Fruit fly (Drosophila melanogaster) whole organism, embryonic: ENCODE measurements around the gene beat-Ib.

Source experiments
- Adf1 ChIP-seq: fragments of 200-800 bp; sonication (Bioruptor generic); IDR thresholded peaks from 2 replicates; pipeline ENCODE4 v1.3.6; 2022; ENCODE audit warnings: missing biosample characterization, missing genetic modification characterization
- Asciz ChIP-seq: fragments of 200-800 bp; sonication (Bioruptor generic); optimal IDR thresholded peaks from 2 replicates; lab custom pipeline; 2017; ENCODE audit warnings: missing biosample characterization, mild to moderate bottlenecking, missing genetic modification characterization, missing genetic modification reagents
- B-H2 ChIP-seq: fragments of 200-800 bp; sonication (Bioruptor generic); optimal IDR thresholded peaks from 2 replicates; lab custom pipeline; 2018; ENCODE audit warnings: missing biosample characterization, mild to moderate bottlenecking, missing genetic modification characterization
- CG10147 ChIP-seq: fragments of 200-800 bp; sonication (Bioruptor generic); optimal IDR thresholded peaks from 2 replicates; lab custom pipeline; 2019; ENCODE audit warnings: missing biosample characterization, mild to moderate bottlenecking, missing genetic modification characterization, moderate library complexity
- CG10979 ChIP-seq: fragments of 200-800 bp; sonication (Bioruptor generic); optimal IDR thresholded peaks from 2 replicates; lab custom pipeline; 2018; ENCODE audit warnings: missing biosample characterization, mild to moderate bottlenecking, missing genetic modification characterization, moderate library complexity
- CG11456 ChIP-seq: fragments of 200-800 bp; sonication (Bioruptor generic); IDR thresholded peaks from 3 replicates; pipeline ENCODE4 v1.3.6; 2022; ENCODE audit warnings: missing biosample characterization, missing genetic modification characterization
- CG15479 ChIP-seq: fragments of 200-800 bp; sonication (Bioruptor generic); optimal IDR thresholded peaks from 3 replicates; lab custom pipeline; 2019; ENCODE audit warnings: missing biosample characterization, mild to moderate bottlenecking, missing genetic modification characterization, moderate library complexity
- CG15696 ChIP-seq: fragments of 200-800 bp; sonication (Bioruptor generic); optimal IDR thresholded peaks from 2 replicates; lab custom pipeline; 2019; ENCODE audit warnings: missing biosample characterization, mild to moderate bottlenecking, missing genetic modification characterization, moderate library complexity
- CG16863 ChIP-seq: fragments of 200-800 bp; sonication (Bioruptor generic); optimal IDR thresholded peaks from 3 replicates; lab custom pipeline; 2016; ENCODE audit warnings: missing biosample characterization, missing genetic modification characterization
- CG17186 ChIP-seq: fragments of 200-800 bp; sonication (Bioruptor generic); optimal IDR thresholded peaks from 3 replicates; lab custom pipeline; 2017; ENCODE audit warnings: missing biosample characterization, missing genetic modification reagents, missing genetic modification characterization
- CG17802 ChIP-seq: fragments of 200-800 bp; sonication (Bioruptor generic); optimal IDR thresholded peaks from 2 replicates; lab custom pipeline; 2018; ENCODE audit warnings: missing biosample characterization, mild to moderate bottlenecking, missing genetic modification characterization, moderate library complexity
- CG18764 ChIP-seq: fragments of 200-800 bp; sonication (Bioruptor generic); optimal IDR thresholded peaks from 3 replicates; lab custom pipeline; 2016; ENCODE audit warnings: missing biosample characterization, missing genetic modification characterization
- CG30431 ChIP-seq: fragments of 200-800 bp; sonication (Bioruptor generic); optimal IDR thresholded peaks from 2 replicates; lab custom pipeline; 2017; ENCODE audit warnings: missing biosample characterization, missing genetic modification characterization
- CG4282 ChIP-seq: fragments of 200-800 bp; sonication (Bioruptor generic); optimal IDR thresholded peaks from 2 replicates; lab custom pipeline; 2016; ENCODE audit warnings: missing biosample characterization, missing genetic modification characterization
- CG6175 ChIP-seq: fragments of 200-800 bp; sonication (Bioruptor generic); IDR thresholded peaks from 3 replicates; pipeline ENCODE4 v1.3.6; 2022; ENCODE audit warnings: missing biosample characterization, missing genetic modification characterization
- CG6654 ChIP-seq: fragments of 200-800 bp; sonication (Bioruptor generic); optimal IDR thresholded peaks from 2 replicates; lab custom pipeline; 2017; ENCODE audit warnings: missing biosample characterization, mild to moderate bottlenecking, missing genetic modification characterization
- CG6683 ChIP-seq: fragments of 200-800 bp; sonication (Bioruptor generic); optimal IDR thresholded peaks from 2 replicates; lab custom pipeline; 2017; ENCODE audit warnings: missing biosample characterization, mild to moderate bottlenecking, missing genetic modification characterization, missing genetic modification reagents
- CG7357 ChIP-seq: fragments of 200-800 bp; sonication (Bioruptor generic); IDR thresholded peaks from 3 replicates; pipeline ENCODE4 v1.3.6; 2022; ENCODE audit warnings: missing biosample characterization, missing genetic modification characterization
- CG9215 ChIP-seq: fragments of 200-800 bp; sonication (Bioruptor generic); IDR thresholded peaks from 2 replicates; pipeline ENCODE4 v1.3.6; 2022; ENCODE audit warnings: missing biosample characterization, missing genetic modification characterization
- D19B ChIP-seq: fragments of 200-800 bp; sonication (Bioruptor generic); optimal IDR thresholded peaks from 2 replicates; lab custom pipeline; 2017; ENCODE audit warnings: missing biosample characterization, mild to moderate bottlenecking, missing genetic modification characterization
- Dbx ChIP-seq: fragments of 200-800 bp; sonication (Bioruptor generic); IDR thresholded peaks from 3 replicates; pipeline ENCODE4 v1.3.6; 2022; ENCODE audit warnings: missing biosample characterization, missing genetic modification characterization
- Dip3 ChIP-seq: fragments of 200-800 bp; sonication (Bioruptor generic); optimal IDR thresholded peaks from 3 replicates; lab custom pipeline; 2016; ENCODE audit warnings: missing biosample characterization, missing genetic modification characterization
- Doc3 ChIP-seq: fragments of 200-800 bp; sonication (Bioruptor generic); IDR thresholded peaks from 3 replicates; pipeline ENCODE4 v1.3.6; 2022; ENCODE audit warnings: missing biosample characterization, missing genetic modification characterization; ENCODE audit not compliant: partially characterized antibody
- GATAe ChIP-seq: fragments of 200-800 bp; sonication (Bioruptor generic); conservative IDR thresholded peaks from 2 replicates; pipeline ENCODE4 v1.3.6; 2022; ENCODE audit warnings: missing biosample characterization, missing genetic modification characterization
- HHEX ChIP-seq: fragments of 200-800 bp; sonication (Bioruptor generic); optimal IDR thresholded peaks from 3 replicates; lab custom pipeline; 2017; ENCODE audit warnings: missing biosample characterization, mild to moderate bottlenecking, missing genetic modification characterization, missing genetic modification reagents
- Hey ChIP-seq: fragments of 200-800 bp; sonication (Bioruptor generic); optimal IDR thresholded peaks from 3 replicates; lab custom pipeline; 2018; ENCODE audit warnings: missing biosample characterization, mild to moderate bottlenecking, missing genetic modification characterization
- MBD-R2 ChIP-seq: fragments of 200-800 bp; sonication (Bioruptor generic); IDR thresholded peaks from 2 replicates; pipeline ENCODE4 v1.3.6; 2022; ENCODE audit warnings: missing biosample characterization, missing genetic modification characterization
- Nf-YC ChIP-seq: fragments of 200-800 bp; optimal IDR thresholded peaks from 3 replicates; lab custom pipeline; 2019; ENCODE audit warnings: missing biosample characterization, mild to moderate bottlenecking, missing genetic modification characterization, moderate library complexity
- Rfx ChIP-seq: fragments of 200-800 bp; sonication (Bioruptor generic); IDR thresholded peaks from 2 replicates; pipeline ENCODE4 v1.3.6; 2022; ENCODE audit warnings: missing biosample characterization, missing genetic modification characterization
- Scr ChIP-seq: fragments of 200-800 bp; sonication (Bioruptor generic); IDR thresholded peaks from 2 replicates; pipeline ENCODE4 v1.3.6; 2022; ENCODE audit warnings: missing biosample characterization, missing genetic modification characterization; ENCODE audit not compliant: partially characterized antibody
- Sox102F ChIP-seq: fragments of 200-800 bp; sonication (Bioruptor generic); optimal IDR thresholded peaks from 2 replicates; lab custom pipeline; 2018; ENCODE audit warnings: missing biosample characterization, mild to moderate bottlenecking, missing genetic modification characterization, moderate library complexity
- amos ChIP-seq: fragments of 200-800 bp; sonication (Bioruptor generic); IDR thresholded peaks from 2 replicates; pipeline ENCODE4 v1.3.6; 2022; ENCODE audit warnings: missing biosample characterization, missing genetic modification characterization; ENCODE audit not compliant: partially characterized antibody
- ase ChIP-seq: fragments of 200-800 bp; sonication (Bioruptor generic); IDR thresholded peaks from 3 replicates; pipeline ENCODE4 v1.3.6; 2022; ENCODE audit warnings: missing biosample characterization, missing genetic modification characterization
- ato ChIP-seq: fragments of 200-800 bp; sonication (Bioruptor generic); IDR thresholded peaks from 2 replicates; pipeline ENCODE4 v1.3.6; 2022; ENCODE audit warnings: missing biosample characterization, missing genetic modification characterization; ENCODE audit not compliant: partially characterized antibody
- ham ChIP-seq: fragments of 200-800 bp; sonication (Bioruptor generic); IDR thresholded peaks from 2 replicates; pipeline ENCODE4 v1.3.6; 2022; ENCODE audit warnings: missing biosample characterization, missing genetic modification characterization
- hbn ChIP-seq: fragments of 200-800 bp; sonication (Bioruptor generic); IDR thresholded peaks from 2 replicates; pipeline ENCODE4 v1.3.6; 2022; ENCODE audit warnings: missing biosample characterization, missing genetic modification characterization; ENCODE audit not compliant: partially characterized antibody
- jing ChIP-seq: fragments of 200-800 bp; sonication (Bioruptor generic); optimal IDR thresholded peaks from 2 replicates; lab custom pipeline; 2018; ENCODE audit warnings: missing biosample characterization, mild to moderate bottlenecking, missing genetic modification characterization
- knrl ChIP-seq: fragments of 200-800 bp; sonication (Bioruptor generic); IDR thresholded peaks from 3 replicates; pipeline ENCODE4 v1.3.6; 2022; ENCODE audit warnings: missing biosample characterization, missing genetic modification characterization; ENCODE audit not compliant: partially characterized antibody
- lilli ChIP-seq: fragments of 200-800 bp; sonication (Bioruptor generic); optimal IDR thresholded peaks from 3 replicates; lab custom pipeline; 2016; ENCODE audit warnings: missing biosample characterization, missing genetic modification characterization
- nerfin-1 ChIP-seq: fragments of 200-800 bp; sonication (Bioruptor generic); optimal IDR thresholded peaks from 3 replicates; lab custom pipeline; 2019; ENCODE audit warnings: missing biosample characterization, mild to moderate bottlenecking, missing genetic modification characterization, moderate library complexity
- onecut ChIP-seq: fragments of 200-800 bp; sonication (Bioruptor generic); IDR thresholded peaks from 2 replicates; pipeline ENCODE4 v1.3.6; 2022; ENCODE audit warnings: missing biosample characterization, missing genetic modification characterization
- otp ChIP-seq: fragments of 200-800 bp; sonication (Bioruptor generic); IDR thresholded peaks from 3 replicates; pipeline ENCODE4, ENCODE4 v1.3.6; 2022; ENCODE audit warnings: missing biosample characterization, missing genetic modification characterization
- pros ChIP-seq: fragments of 200-800 bp; sonication (Bioruptor generic); optimal IDR thresholded peaks from 3 replicates; lab custom pipeline; 2019; ENCODE audit warnings: missing biosample characterization, mild to moderate bottlenecking, missing genetic modification characterization, moderate library complexity
- scrt ChIP-seq: fragments of 200-800 bp; sonication (Bioruptor generic); optimal IDR thresholded peaks from 2 replicates; lab custom pipeline; 2018; ENCODE audit warnings: missing biosample characterization, mild to moderate bottlenecking, missing genetic modification characterization, moderate library complexity
- sens ChIP-seq: fragments of 200-800 bp; sonication (Bioruptor generic); peaks from one replicate; lab custom pipeline; 2016; ENCODE audit warnings: missing biosample characterization, missing genetic modification characterization
- tio ChIP-seq: fragments of 200-800 bp; sonication (Bioruptor generic); optimal IDR thresholded peaks from 2 replicates; lab custom pipeline; 2017; ENCODE audit warnings: missing biosample characterization, missing genetic modification characterization, inconsistent platforms
- unc-4 ChIP-seq: fragments of 200-800 bp; sonication (Bioruptor generic); IDR thresholded peaks from 2 replicates; pipeline ENCODE4 v1.3.6; 2022; ENCODE audit warnings: missing biosample characterization, missing genetic modification characterization; ENCODE audit not compliant: partially characterized antibody

Gene beat-Ib

dm6 chr2L:15912008-15912900 is 50.0 kb downstream of the beat-Ib start:
- TF ChIP-seq CG30431 (GFP tag; lab: Kevin White, UChicago) (peak; percentile 87), lilli (GFP tag; lab: Kevin White, UChicago) (peak; percentile 78), ham (GFP tag; lab: Robert Waterston, UW) (peak; percentile 77), scrt (GFP tag; lab: Kevin White, UChicago) (peak; percentile 82), CG15479 (GFP tag; lab: Kevin White, UChicago) (no peak), nerfin-1 (tag; lab: Kevin White, UChicago) (peak; percentile 89), hbn (GFP tag; lab: Robert Waterston, UW) (no peak), B-H2 (GFP tag; lab: Kevin White, UChicago) (peak; percentile 89), CG16863 (GFP tag; lab: Kevin White, UChicago) (peak; percentile 46), CG6175 (0 out of 3 replicates have a peak, but pooled peaks have one; percentile 24), Dip3 (GFP tag; lab: Kevin White, UChicago) (peak; percentile 23), MBD-R2 (GFP tag; lab: Robert Waterston, UW) (peak; percentile 49; the same call in 1 of the 2 replicates), D19B (GFP tag; lab: Kevin White, UChicago) (peak; percentile 87), ase (GFP tag; lab: Robert Waterston, UW) (peak; percentile 80), Scr (peak; percentile 9; the same call in 1 of the 2 replicates), onecut (GFP tag; lab: Robert Waterston, UW) (peak; percentile 61), Asciz (peak; percentile 85), CG15696 (tag; lab: Kevin White, UChicago) (peak; percentile 72), CG17186 (GFP tag; lab: Kevin White, UChicago) (peak; percentile 33), CG10147 (GFP tag; lab: Kevin White, UChicago) (peak; percentile 88), CG9215 (GFP tag; lab: Robert Waterston, UW) (peak; percentile 90), Rfx (peak; percentile 92), Dbx (GFP tag; lab: Robert Waterston, UW) (peak; percentile 75), CG18764 (GFP tag; lab: Kevin White, UChicago) (peak; percentile 78), Adf1 (GFP tag; lab: Robert Waterston, UW) (no peak; the same call in 1 of the 2 replicates), ato (GFP tag; lab: Robert Waterston, UW) (peak; percentile 35; the same call in 1 of the 2 replicates), Hey (no peak), CG17802 (tag; lab: Kevin White, UChicago) (peak; percentile 49), CG6683 (peak; percentile 85), Nf-YC (tag; lab: Kevin White, UChicago) (peak; percentile 89), Doc3 (GFP tag; lab: Robert Waterston, UW) (no peak), pros (peak; percentile 11), HHEX (GFP tag; lab: Kevin White, UChicago) (peak; percentile 86), tio (GFP tag; lab: Kevin White, UChicago) (peak; percentile 88), CG11456 (GFP tag; lab: Robert Waterston, UW) (peak; percentile 62; the same call in 1 of the 3 replicates), CG10979 (tag; lab: Kevin White, UChicago) (peak; percentile 92), amos (GFP tag; lab: Robert Waterston, UW) (no peak; the same call in 1 of the 2 replicates), CG4282 (GFP tag; lab: Kevin White, UChicago) (no peak), knrl (GFP tag; lab: Robert Waterston, UW) (no peak), GATAe (GFP tag; lab: Robert Waterston, UW) (peak; percentile 84), CG6654 (peak; percentile 67), unc-4 (GFP tag; lab: Robert Waterston, UW) (0 out of 2 replicates have a peak, but pooled peaks have one; percentile 21), jing (GFP tag; lab: Kevin White, UChicago) (peak; percentile 85), CG7357 (GFP tag; lab: Robert Waterston, UW) (peak; percentile 84), sens (GFP tag; lab: Kevin White, UChicago) (peak; percentile 89), Sox102F (GFP tag; lab: Kevin White, UChicago) (peak; percentile 91), otp (GFP tag; lab: Robert Waterston, UW) (0 out of 3 replicates have a peak, but pooled peaks have one; percentile 10)
